Worm (Caenorhabditis elegans): Measurements from ENCODE around the gene prk-2.

ce11 chrIII:3367772-3368171, 2.2 kb downstream of the prk-2 start:
- no peak for TF ChIP-seq skn-1 (tag; optimal IDR thresholded peaks at IDR 0.05)
- TF ChIP-seq Y75B8A.6 (GFP tag; IDR thresholded peaks at IDR 0.05), result no peak
- TF ChIP-seq mep-1 (tag; optimal IDR thresholded peaks at IDR 0.05), result no peak
- TF ChIP-seq aly-2 (tag; optimal IDR thresholded peaks at IDR 0.05), result no peak
- no peak for TF ChIP-seq unc-62 (GFP tag; optimal IDR thresholded peaks at IDR 0.05 in 1 of 2)
- TF ChIP-seq unc-62 (tag; optimal IDR thresholded peaks at IDR 0.05), result no peak
- no peak for TF ChIP-seq nhr-76 (tag; optimal IDR thresholded peaks at IDR 0.05)
